Worm (Caenorhabditis elegans): Measurements from ENCODE around the gene C29E4.13.

- TF ChIP-seq med-1 (GFP tag; optimal IDR thresholded peaks at IDR 0.05; ENCODE audit: insufficient read depth) (no peak), tab-1 (GFP tag; IDR thresholded peaks at IDR 0.05) (no peak), flt-1 (GFP tag; IDR thresholded peaks at IDR 0.05) (no peak), ref-1 (GFP tag; conservative IDR thresholded peaks at IDR 0.05) (no peak), ztf-29 (GFP tag; IDR thresholded peaks at IDR 0.05) (no peak)
These were observed 48.3 kb downstream of the C29E4.13 start for ce11 chrIII:7880132-7880715.

Measured in whole organism, midembryonic.